Worm (Caenorhabditis elegans) whole organism, mixed stage, embryonic: ENCODE results near the gene php-3.
A peak's percentile ranks its signal among the peaks of the same experiment; 100 is the strongest.

Experiments
- M03D4.4 ChIP-seq: sonication (generic microtip); optimal IDR thresholded peaks from 2 replicates; lab custom pipeline; 2017; ENCODE audit warnings: mild to moderate bottlenecking, missing genetic modification characterization, missing compliant biosample characterization
- ceh-39 ChIP-seq: fragments of 150-350 bp; optimal IDR thresholded peaks from 2 replicates; lab custom pipeline; 2014; ENCODE audit warnings: missing biosample characterization, missing genetic modification characterization
- ceh-43 ChIP-seq: fragments of 200-800 bp; sonication (Bioruptor generic); optimal IDR thresholded peaks from 2 replicates; lab custom pipeline; 2018; ENCODE audit warnings: mild to moderate bottlenecking, missing genetic modification characterization, moderate library complexity, missing compliant biosample characterization
- ceh-83 ChIP-seq: fragments of 200-800 bp; sonication (Bioruptor generic); optimal IDR thresholded peaks from 2 replicates; lab custom pipeline; 2018; ENCODE audit warnings: mild to moderate bottlenecking, missing genetic modification characterization, missing compliant biosample characterization
- ces-1 ChIP-seq: fragments of 150-350 bp; optimal IDR thresholded peaks from 2 replicates; lab custom pipeline; 2014; ENCODE audit warnings: missing biosample characterization, missing genetic modification reagents, missing genetic modification characterization
- cnd-1 ChIP-seq: fragments of 200-800 bp; sonication (Bioruptor generic); optimal IDR thresholded peaks from 2 replicates; lab custom pipeline; 2018; ENCODE audit warnings: mild to moderate bottlenecking, missing genetic modification characterization, missing compliant biosample characterization
- drap-1 ChIP-seq: fragments of 200-800 bp; sonication (Bioruptor generic); optimal IDR thresholded peaks from 3 replicates; lab custom pipeline; 2018; ENCODE audit warnings: mild to moderate bottlenecking, missing genetic modification characterization, missing compliant biosample characterization
- elt-1 ChIP-seq: sonication (generic microtip); optimal IDR thresholded peaks from 2 replicates; lab custom pipeline; 2017; ENCODE audit warnings: missing genetic modification characterization, mild to moderate bottlenecking, missing compliant biosample characterization, antibody characterized with exemption, moderate library complexity, borderline replicate concordance; ENCODE audit not compliant: insufficient read depth
- elt-3 ChIP-seq: fragments of 150-350 bp; optimal IDR thresholded peaks from 2 replicates; lab custom pipeline; 2014; ENCODE audit warnings: missing biosample characterization, missing genetic modification characterization
- flh-1 ChIP-seq: fragments of 200-800 bp; sonication (Bioruptor generic); optimal IDR thresholded peaks from 2 replicates; lab custom pipeline; 2018; ENCODE audit warnings: mild to moderate bottlenecking, missing genetic modification characterization, moderate library complexity, missing compliant biosample characterization
- ham-2 ChIP-seq: fragments of 200-800 bp; sonication (Bioruptor generic); optimal IDR thresholded peaks from 2 replicates; lab custom pipeline; 2018; ENCODE audit warnings: mild to moderate bottlenecking, missing genetic modification characterization, missing compliant biosample characterization
- hlh-1 ChIP-seq: fragments of 150-350 bp; optimal IDR thresholded peaks from 2 replicates; lab custom pipeline; 2014; ENCODE audit warnings: missing biosample characterization, missing genetic modification reagents, missing genetic modification characterization
- lin-13 ChIP-seq: fragments of 150-350 bp; optimal IDR thresholded peaks from 2 replicates; lab custom pipeline; 2014; ENCODE audit warnings: missing biosample characterization, missing genetic modification characterization
- lin-32 ChIP-seq: fragments of 200-800 bp; sonication (Bioruptor generic); optimal IDR thresholded peaks from 2 replicates; lab custom pipeline; 2018; ENCODE audit warnings: mild to moderate bottlenecking, missing genetic modification characterization, missing compliant biosample characterization
- lsy-2 ChIP-seq: fragments of 150-350 bp; optimal IDR thresholded peaks from 2 replicates; lab custom pipeline; 2014; ENCODE audit warnings: missing biosample characterization, missing genetic modification characterization
- mab-5 ChIP-seq: fragments of 150-350 bp; optimal IDR thresholded peaks from 2 replicates; lab custom pipeline; 2014; ENCODE audit warnings: missing biosample characterization, missing genetic modification characterization
- mep-1 ChIP-seq: fragments of 150-350 bp; optimal IDR thresholded peaks from 2 replicates; lab custom pipeline; 2017; ENCODE audit warnings: missing biosample characterization, missing genetic modification reagents, missing genetic modification characterization, inconsistent platforms
- nhr-12 ChIP-seq: fragments of 150-350 bp; optimal IDR thresholded peaks from 2 replicates; lab custom pipeline; 2014; ENCODE audit warnings: missing biosample characterization, missing genetic modification characterization
- nhr-2 ChIP-seq: fragments of 150-350 bp; optimal IDR thresholded peaks from 2 replicates; lab custom pipeline; 2014; ENCODE audit warnings: missing biosample characterization, missing genetic modification characterization
- nhr-237 ChIP-seq: fragments of 150-350 bp; optimal IDR thresholded peaks from 2 replicates; lab custom pipeline; 2014; ENCODE audit warnings: missing biosample characterization, missing genetic modification characterization
- nhr-28 ChIP-seq: fragments of 150-350 bp; optimal IDR thresholded peaks from 2 replicates; lab custom pipeline; 2014; ENCODE audit warnings: missing biosample characterization, missing genetic modification characterization
- pha-4 ChIP-seq: fragments of 150-350 bp; optimal IDR thresholded peaks from 2 replicates; lab custom pipeline; 2018; ENCODE audit warnings: missing biosample characterization, missing genetic modification reagents, missing genetic modification characterization
- sem-2 ChIP-seq: fragments of 200-800 bp; sonication (Bioruptor generic); optimal IDR thresholded peaks from 2 replicates; lab custom pipeline; 2018; ENCODE audit warnings: mild to moderate bottlenecking, missing genetic modification characterization, missing compliant biosample characterization
- sptf-1 ChIP-seq: sonication (generic microtip); optimal IDR thresholded peaks from 2 replicates; lab custom pipeline; 2017; ENCODE audit warnings: mild to moderate bottlenecking, missing genetic modification characterization, moderate library complexity, missing compliant biosample characterization
- tbx-8 ChIP-seq: fragments of 200-800 bp; sonication (Bioruptor generic); optimal IDR thresholded peaks from 2 replicates; lab custom pipeline; 2018; ENCODE audit warnings: mild to moderate bottlenecking, missing genetic modification characterization, moderate library complexity, missing compliant biosample characterization
- unc-120 ChIP-seq: sonication (generic microtip); optimal IDR thresholded peaks from 2 replicates; lab custom pipeline; 2017; ENCODE audit warnings: missing genetic modification characterization, missing compliant biosample characterization; ENCODE audit not compliant: poor library complexity, severe bottlenecking
- unc-39 ChIP-seq: fragments of 150-350 bp; optimal IDR thresholded peaks from 2 replicates; lab custom pipeline; 2014; ENCODE audit warnings: missing biosample characterization, missing genetic modification characterization
- unc-62 ChIP-seq: fragments of 150-350 bp; optimal IDR thresholded peaks from 2 replicates; lab custom pipeline; 2014; ENCODE audit warnings: missing biosample characterization, missing genetic modification reagents, missing genetic modification characterization
- zip-8 ChIP-seq: fragments of 150-350 bp; optimal IDR thresholded peaks from 2 replicates; lab custom pipeline; 2014; ENCODE audit warnings: missing biosample characterization, missing genetic modification characterization
- ztf-11 ChIP-seq: fragments of 150-350 bp; optimal IDR thresholded peaks from 2 replicates; lab custom pipeline; 2014; ENCODE audit warnings: missing biosample characterization, missing genetic modification characterization

php-3 gene

DNA sequence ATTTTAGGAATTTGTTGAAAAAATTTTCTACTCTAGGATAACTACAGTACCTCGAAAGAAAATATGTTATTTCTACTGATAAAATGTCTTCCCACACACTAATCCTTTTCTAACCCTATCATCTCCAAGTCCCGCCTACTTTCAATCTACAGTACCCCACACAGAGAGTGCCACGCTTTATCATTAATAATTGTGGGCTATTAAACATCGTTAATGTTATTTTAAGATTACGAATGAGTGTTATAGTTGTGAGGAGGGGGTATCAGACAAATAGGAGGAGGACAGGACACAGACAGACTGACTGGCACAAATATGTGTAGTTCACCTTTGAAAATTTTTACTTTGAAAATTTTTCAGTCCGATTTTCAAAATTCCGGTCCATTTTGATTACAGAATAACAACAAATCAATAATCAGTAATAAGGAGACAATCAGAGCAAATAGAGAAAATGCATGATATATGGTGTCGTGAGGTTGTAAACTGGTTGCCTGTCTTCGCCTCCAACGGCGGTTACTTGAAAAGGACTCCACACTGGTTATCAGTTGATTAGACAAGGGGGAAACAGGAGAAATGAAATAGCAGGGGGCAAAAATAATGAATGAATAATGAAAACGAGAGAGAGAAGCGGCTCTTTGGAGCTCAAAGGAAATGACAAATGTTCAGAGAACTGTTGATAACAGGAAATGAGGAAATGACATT lies 17.0 kb upstream of the php-3 start:
- TF ChIP-seq ceh-39: no peak
- TF ChIP-seq lin-13 (tag; lab: Kevin White, UChicago): no peak
- no peak for TF ChIP-seq nhr-237 (tag; lab: Kevin White, UChicago)
- no peak for TF ChIP-seq elt-1 (tag; lab: Kevin White, UChicago)
- TF ChIP-seq unc-39 (tag; lab: Kevin White, UChicago): no peak
- TF ChIP-seq drap-1 (GFP tag; lab: Kevin White, UChicago): no peak
- no peak for TF ChIP-seq unc-120 (tag; lab: Kevin White, UChicago)
- no peak for TF ChIP-seq mab-5
- no peak for TF ChIP-seq ceh-43 (GFP tag; lab: Kevin White, UChicago)
- TF ChIP-seq hlh-1 (tag; lab: Kevin White, UChicago): no peak
- TF ChIP-seq nhr-28 (tag; lab: Kevin White, UChicago): no peak
- TF ChIP-seq, all 35 proteins: peak for 0

DNA sequence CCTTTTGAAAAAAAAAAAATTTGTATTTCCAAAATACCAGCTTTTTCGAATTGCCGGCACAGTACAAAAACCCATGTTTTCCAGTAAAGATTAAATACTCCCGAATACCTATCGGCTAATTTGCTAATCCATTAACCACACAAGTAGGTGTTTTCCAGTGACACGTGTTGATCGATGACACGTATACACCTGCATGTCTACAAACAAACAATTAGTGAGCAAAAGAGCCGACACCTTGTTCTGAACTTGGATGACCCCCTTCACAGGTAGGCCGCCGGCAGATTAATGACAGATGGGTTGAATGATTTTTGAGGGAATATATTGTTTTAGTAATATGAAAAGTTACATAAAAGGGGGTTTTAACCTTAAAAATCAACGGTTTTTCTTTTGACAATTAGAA lies 15.2 kb upstream of the php-3 start:
- TF ChIP-seq nhr-2 (tag; lab: Kevin White, UChicago) (peak; percentile 94), nhr-28 (tag; lab: Kevin White, UChicago) (no peak)
- TF ChIP-seq, all 35 proteins: peak for 1

DNA sequence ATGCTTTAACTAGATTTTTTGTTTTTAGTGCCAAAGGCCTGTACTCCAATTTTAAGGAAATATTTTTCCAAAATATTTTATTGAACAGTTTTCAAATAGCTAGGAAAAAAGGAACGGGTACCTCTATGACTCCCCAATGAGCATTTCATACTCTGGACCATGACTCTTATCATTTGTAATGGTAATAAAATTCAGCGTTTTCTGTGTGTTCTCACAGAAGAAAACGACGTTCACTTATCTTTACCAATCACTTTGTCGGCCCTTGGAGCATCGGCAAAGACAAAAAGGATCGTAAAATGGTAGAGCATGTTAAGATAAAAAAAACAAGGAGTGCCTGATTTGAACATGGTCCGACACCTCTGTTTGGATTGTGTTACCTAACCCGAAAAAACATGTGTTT lies 10.2 kb upstream of the php-3 start:
- TF ChIP-seq unc-120 (tag; lab: Kevin White, UChicago): no peak
- TF ChIP-seq unc-62 (GFP tag; lab: Kevin White, UChicago): no peak
- no peak for TF ChIP-seq nhr-2 (tag; lab: Kevin White, UChicago)
- TF ChIP-seq ceh-43 (GFP tag; lab: Kevin White, UChicago): no peak
- TF ChIP-seq ztf-11 (tag; lab: Kevin White, UChicago): no peak
- TF ChIP-seq flh-1: no peak
- no peak for TF ChIP-seq ceh-83 (GFP tag; lab: Kevin White, UChicago)
- no peak for TF ChIP-seq nhr-237 (tag; lab: Kevin White, UChicago)
- TF ChIP-seq nhr-12 (tag; lab: Kevin White, UChicago): no peak
- TF ChIP-seq nhr-28 (tag; lab: Kevin White, UChicago): no peak
- no peak for TF ChIP-seq ces-1
- no peak for TF ChIP-seq pha-4 (tag; lab: Kevin White, UChicago)
- TF ChIP-seq M03D4.4 (tag; lab: Kevin White, UChicago): no peak
- TF ChIP-seq tbx-8 (GFP tag; lab: Kevin White, UChicago): no peak
- no peak for TF ChIP-seq sem-2 (GFP tag; lab: Kevin White, UChicago)
- TF ChIP-seq unc-39 (tag; lab: Kevin White, UChicago): no peak
- TF ChIP-seq mab-5: no peak
- no peak for TF ChIP-seq sptf-1 (tag; lab: Kevin White, UChicago)
- TF ChIP-seq cnd-1 (tag; lab: Kevin White, UChicago): no peak

DNA sequence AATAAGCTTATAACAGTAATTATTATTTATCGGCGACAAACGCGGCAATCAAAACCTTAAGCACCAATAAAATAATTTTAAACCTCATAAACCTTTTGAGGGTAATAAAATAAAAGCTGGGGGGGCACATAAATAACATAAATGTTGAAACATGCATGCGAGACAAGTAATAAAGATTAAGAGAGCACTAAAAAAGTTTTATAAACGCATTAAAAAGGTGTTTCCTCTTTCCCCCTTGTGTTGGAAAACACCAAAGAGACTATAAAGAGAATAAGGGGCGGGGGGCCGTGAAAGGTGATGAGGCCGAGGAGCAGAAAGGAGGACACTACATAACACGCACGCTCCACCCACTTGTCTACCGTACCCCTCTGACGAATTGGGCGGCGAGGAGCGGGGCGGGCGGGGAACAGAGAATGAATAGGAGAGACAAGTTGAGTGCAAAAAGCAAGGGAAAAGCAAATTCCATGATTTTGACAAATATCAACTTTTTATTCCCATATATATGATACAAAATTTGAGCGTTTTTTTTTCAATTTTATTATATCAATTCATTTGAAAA lies 7.5 kb upstream of the php-3 start:
- TF ChIP-seq nhr-237 (tag; lab: Kevin White, UChicago) (no peak), ceh-83 (GFP tag; lab: Kevin White, UChicago) (peak; percentile 14), nhr-2 (tag; lab: Kevin White, UChicago) (peak; percentile 7), unc-120 (tag; lab: Kevin White, UChicago) (no peak), lsy-2 (tag; lab: Kevin White, UChicago) (peak; percentile 89)

DNA sequence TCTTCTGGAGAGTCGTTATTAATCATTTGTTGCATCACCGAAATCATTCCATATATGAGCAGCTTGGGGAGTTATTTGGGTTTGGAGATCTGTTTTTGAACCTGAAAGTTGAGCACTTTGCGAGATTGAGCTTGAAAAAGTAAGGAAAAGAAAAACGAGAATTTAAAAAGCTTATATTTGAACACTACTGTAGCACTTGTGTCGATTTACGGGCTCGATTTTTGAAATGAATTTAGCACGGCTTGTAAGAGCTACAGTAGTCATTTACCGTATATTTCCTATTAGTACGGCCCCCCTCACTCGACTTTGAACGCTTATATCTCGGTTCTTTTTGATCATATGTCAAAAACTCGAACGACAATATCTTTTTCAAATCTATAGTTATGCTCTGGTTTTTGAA lies 6.9 kb upstream of the php-3 start, which contains the start of gene nob-1:
Gene nob-1 (minus strand): TSS at position 101 of the 400 bp plus-strand sequence.
- TF ChIP-seq cnd-1 (tag; lab: Kevin White, UChicago) (no peak), zip-8 (no peak), ceh-39 (no peak), lin-32 (GFP tag; lab: Kevin White, UChicago) (no peak), sem-2 (GFP tag; lab: Kevin White, UChicago) (no peak), drap-1 (GFP tag; lab: Kevin White, UChicago) (no peak), hlh-1 (tag; lab: Kevin White, UChicago) (no peak), ceh-83 (GFP tag; lab: Kevin White, UChicago) (no peak), mep-1 (tag; lab: Kevin White, UChicago) (no peak), tbx-8 (GFP tag; lab: Kevin White, UChicago) (no peak), elt-3 (tag; lab: Kevin White, UChicago) (no peak), ham-2 (GFP tag; lab: Kevin White, UChicago) (no peak), ceh-43 (GFP tag; lab: Kevin White, UChicago) (no peak), pha-4 (tag; lab: Kevin White, UChicago) (no peak), flh-1 (no peak), nhr-12 (tag; lab: Kevin White, UChicago) (no peak), mab-5 (no peak), unc-39 (tag; lab: Kevin White, UChicago) (no peak)
